Worm (Caenorhabditis elegans) whole organism, L4/young adult: ENCODE measurements around the gene twk-36.
A peak's percentile ranks its signal among the peaks of the same experiment; 100 is the strongest.

Experiments used
- W03F9.2 ChIP-seq: fragments of 150-350 bp; optimal IDR thresholded peaks from 2 replicates; lab custom pipeline; 2014; ENCODE audit warnings: missing biosample characterization, missing genetic modification characterization
- dao-5 ChIP-seq: sonication (generic microtip); optimal IDR thresholded peaks from 2 replicates; lab custom pipeline; 2016; ENCODE audit warnings: missing genotype, missing genetic modification characterization, moderate library complexity, missing compliant biosample characterization
- him-1 ChIP-seq: sonication (generic microtip); optimal IDR thresholded peaks from 2 replicates; lab custom pipeline; 2016; ENCODE audit warnings: missing genotype, missing genetic modification reagents, missing genetic modification characterization, missing compliant biosample characterization

Gene twk-36

DNA sequence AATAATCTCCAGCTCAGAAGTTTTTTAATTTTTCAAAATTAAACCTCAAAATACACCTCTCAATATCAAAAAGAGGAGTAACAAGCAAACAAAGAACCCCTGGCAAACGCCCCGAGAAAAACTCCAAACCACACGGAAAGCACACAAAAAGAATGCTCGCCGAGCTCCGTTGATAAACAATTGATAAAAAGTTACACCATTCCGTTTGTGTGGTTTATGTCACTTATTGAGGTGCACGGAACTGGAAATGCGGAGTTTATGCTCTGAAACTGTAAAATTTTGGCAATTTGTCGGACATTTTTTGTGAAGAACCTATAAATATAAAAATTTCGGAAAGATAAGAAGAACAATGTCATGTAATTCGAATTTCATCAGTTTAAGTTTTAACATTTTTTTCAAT is 5.5 kb upstream of the twk-36 start:
- TF ChIP-seq dao-5 (tag; lab: Kevin White, UChicago): no peak
- no peak for TF ChIP-seq W03F9.2 (tag; lab: Kevin White, UChicago)
- TF ChIP-seq him-1 (tag; lab: Kevin White, UChicago): no peak

DNA sequence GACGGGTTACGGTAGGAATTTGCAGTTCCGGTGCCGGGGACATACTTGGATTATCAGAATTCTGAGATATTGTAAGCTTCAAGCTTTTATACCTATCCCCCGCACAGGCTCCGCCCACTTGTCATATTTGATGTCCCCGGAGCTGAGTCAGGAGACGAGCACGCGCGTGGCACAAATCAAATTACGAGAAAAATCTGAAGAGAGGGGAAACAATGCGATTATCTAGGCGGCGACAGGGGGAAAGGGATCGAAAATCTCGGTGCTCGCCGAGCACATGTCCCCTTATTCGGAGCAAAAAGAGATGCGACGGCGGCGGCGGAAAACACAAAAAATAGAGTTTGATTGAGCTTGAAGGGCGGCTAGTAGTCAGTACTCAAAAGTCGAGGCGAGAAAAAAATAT is 2.3 kb upstream of the twk-36 start, which contains the start of gene R12G8.1:
Gene R12G8.1 (minus strand): TSS at position 63 of the 400 bp plus-strand sequence.
- peak; percentile 8 for TF ChIP-seq him-1 (tag; lab: Kevin White, UChicago)
- TF ChIP-seq dao-5 (tag; lab: Kevin White, UChicago): no peak
- TF ChIP-seq W03F9.2 (tag; lab: Kevin White, UChicago): no peak

DNA sequence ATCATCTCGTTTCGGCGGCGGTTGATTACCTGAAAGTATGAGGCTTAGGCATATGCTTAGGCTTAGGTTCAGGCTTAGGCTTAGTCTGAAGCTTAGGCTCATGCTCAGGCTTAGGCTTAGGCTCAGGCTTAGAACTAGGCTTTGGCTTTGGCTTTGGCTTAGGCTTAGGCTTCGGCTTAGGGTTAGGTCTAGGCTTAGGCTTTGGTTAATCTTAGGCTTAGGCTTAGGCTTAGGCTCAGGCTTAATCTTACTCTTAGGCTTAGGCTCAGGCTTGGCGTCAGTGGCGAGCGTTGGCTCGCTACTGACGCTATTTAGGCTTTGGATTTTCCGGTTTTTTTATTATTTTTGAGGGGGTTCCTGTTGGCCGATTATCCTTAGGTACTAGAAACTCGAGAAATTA is 3.1 kb downstream of the twk-36 start:
- TF ChIP-seq dao-5 (tag; lab: Kevin White, UChicago) (no peak), W03F9.2 (tag; lab: Kevin White, UChicago) (no peak), him-1 (tag; lab: Kevin White, UChicago) (no peak)

DNA sequence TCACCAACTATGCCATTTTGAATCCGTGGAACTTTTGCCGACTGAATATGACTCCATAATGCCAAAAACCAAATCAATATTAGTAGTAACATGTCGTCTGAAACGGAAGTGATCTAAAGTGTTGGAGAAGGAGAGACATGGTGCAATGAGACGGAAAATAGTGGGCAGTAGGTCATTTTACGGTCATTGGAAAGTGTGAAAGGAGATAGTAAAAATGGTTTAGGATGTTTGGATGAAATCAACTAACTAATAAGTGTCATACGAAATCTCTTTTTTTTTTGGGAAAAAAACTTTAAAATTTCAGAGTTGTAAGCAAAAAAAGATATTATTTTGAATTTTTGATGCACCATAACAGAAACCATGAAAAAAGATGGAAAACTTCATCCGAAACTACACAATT is 7.1 kb downstream of the twk-36 start, which contains the start of gene cutl-4:
Gene cutl-4 (minus strand): TSS at position 101 of the 400 bp plus-strand sequence.
- TF ChIP-seq him-1 (tag; lab: Kevin White, UChicago): no peak
- TF ChIP-seq dao-5 (tag; lab: Kevin White, UChicago): no peak

DNA sequence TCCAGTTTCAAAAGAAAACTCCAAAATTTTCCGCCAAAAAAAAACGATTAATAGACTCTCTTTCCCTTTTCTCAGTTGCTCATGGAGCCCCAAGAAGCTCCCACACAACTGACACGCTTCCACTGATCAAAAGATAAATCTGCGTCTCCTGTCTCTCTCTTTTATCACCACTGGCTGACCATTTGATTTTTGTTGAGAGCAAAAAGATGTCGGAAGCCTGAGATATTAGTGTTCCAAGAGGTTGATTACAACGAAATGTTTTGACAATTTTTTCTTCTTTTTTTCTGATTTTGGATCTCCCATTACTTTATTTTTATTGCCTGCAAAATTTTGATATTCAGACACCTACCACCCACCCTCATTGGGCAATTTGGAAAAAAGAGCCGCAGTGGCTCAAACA is 14.3 kb downstream of the twk-36 start, which contains the start of gene twk-42:
Gene twk-42 (minus strand): TSS at position 101 of the 400 bp plus-strand sequence.
- TF ChIP-seq W03F9.2 (tag; lab: Kevin White, UChicago): no peak
- no peak for TF ChIP-seq dao-5 (tag; lab: Kevin White, UChicago)
- TF ChIP-seq him-1 (tag; lab: Kevin White, UChicago): no peak

DNA sequence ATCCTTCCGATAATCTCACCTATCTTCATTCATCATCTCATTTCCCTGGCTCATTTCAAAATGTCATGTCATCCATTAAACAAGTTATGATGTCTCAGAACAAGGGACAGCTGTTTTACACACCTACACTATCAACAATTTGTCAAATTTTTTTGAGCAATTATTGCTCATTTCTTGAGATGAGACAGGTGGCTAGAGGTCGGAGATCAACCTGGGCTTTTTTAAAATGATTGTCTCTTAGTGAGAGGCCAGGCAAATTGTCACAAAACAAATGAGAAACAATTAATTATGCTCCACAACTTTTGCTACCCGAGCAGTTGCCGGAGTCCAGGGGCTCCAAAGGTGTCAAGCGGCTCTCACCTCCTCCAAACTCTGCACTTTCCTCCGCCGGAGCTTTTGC is 18.1 kb downstream of the twk-36 start:
- TF ChIP-seq W03F9.2 (tag; lab: Kevin White, UChicago): no peak
- TF ChIP-seq dao-5 (tag; lab: Kevin White, UChicago): no peak
- no peak for TF ChIP-seq him-1 (tag; lab: Kevin White, UChicago)

DNA sequence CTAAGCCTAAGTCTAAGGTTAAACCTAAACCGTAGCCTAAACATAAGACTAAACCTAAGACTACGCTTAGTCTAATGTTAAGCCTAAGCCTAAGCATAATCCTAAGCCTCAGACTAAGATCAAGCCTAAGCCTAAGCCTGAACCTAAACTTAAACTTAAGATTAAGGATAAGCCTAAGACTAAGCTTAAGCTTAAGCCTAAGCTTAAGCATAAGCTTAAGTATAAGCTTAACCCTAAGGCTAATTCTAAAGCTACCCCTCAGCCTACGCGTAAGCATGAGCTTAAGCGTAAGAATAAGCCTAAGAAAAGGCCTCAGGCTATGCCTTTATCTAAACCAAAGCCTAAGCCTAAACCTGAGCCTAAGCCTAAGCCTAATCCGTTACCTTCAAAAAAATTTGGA is 18.5 kb downstream of the twk-36 start:
- TF ChIP-seq him-1 (tag; lab: Kevin White, UChicago) (no peak), W03F9.2 (tag; lab: Kevin White, UChicago) (no peak), dao-5 (tag; lab: Kevin White, UChicago) (no peak)

DNA sequence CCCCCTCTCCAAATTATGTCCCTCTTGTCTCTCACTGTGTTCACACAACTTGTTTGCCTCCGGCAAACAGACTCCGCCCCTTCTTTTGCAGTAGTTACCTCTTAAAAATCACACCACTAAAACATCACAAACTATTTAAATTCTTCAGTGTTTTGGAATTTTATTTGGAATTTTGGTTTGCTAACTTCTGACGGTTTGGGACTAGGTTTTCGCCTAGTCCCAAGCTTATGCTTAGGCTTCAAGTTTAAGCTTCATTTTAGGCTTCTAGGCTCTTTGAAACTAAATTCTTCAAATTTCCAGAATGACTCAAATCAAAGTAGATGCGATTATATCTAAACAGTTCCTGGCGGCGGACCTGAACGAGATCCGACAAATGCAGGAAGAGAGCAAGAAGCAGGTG is 22.2 kb downstream of the twk-36 start, which contains the start of gene fat-5:
Gene fat-5 (plus strand): TSS at position 301 of the 400 bp plus-strand sequence.
- TF ChIP-seq him-1 (tag; lab: Kevin White, UChicago) (no peak), dao-5 (tag; lab: Kevin White, UChicago) (no peak), W03F9.2 (tag; lab: Kevin White, UChicago) (no peak)

DNA sequence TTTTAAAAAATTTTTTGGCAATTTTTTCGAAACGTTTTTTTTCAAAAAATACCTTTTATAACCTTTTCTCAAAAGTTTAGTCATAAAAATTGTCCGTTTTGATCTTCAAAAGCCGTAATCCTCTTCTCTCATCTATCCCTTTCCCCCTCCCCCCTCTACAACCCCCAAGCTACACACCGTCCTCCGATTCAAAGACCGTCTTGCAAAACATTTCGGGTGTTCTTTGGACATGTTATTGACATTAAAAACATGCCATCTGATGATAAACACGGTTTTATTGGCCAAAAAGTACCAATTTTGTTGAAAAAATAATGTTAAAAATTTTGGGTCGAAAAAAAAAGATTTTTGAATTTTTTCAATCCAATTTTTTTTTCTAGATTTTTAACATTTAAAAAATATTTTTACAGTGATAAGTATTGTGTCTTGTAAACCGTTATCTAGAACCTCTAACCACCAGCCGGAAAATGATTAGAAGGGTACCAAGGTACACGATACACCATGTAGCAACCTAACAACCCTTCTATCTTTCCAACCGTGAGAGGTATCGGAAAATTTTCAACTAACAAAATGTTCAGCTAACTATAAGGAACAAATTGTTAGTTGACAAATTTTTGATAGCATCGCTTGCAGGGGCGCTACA is 23.6 kb downstream of the twk-36 start:
- no peak for TF ChIP-seq W03F9.2 (tag; lab: Kevin White, UChicago)
- no peak for TF ChIP-seq dao-5 (tag; lab: Kevin White, UChicago)
- no peak for TF ChIP-seq him-1 (tag; lab: Kevin White, UChicago)

DNA sequence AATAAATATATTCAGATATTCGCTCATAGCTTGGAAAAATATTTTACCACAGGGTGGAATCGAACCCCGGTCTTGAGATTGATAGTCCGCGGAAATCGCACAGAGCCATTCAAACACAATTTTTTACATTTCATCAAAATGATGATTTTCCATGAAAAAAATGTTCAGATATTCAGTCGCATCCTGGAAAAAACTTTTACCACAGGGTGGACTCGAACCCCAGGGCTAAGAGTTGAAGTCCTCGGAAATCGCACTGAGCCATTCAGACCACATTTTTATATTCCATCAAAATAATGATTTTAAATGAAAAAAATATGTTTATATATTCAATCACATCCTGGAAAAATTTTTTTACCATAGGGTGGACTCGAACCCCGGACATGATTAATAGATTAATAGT is 24.3 kb downstream of the twk-36 start:
- TF ChIP-seq him-1 (tag; lab: Kevin White, UChicago): no peak
- TF ChIP-seq dao-5 (tag; lab: Kevin White, UChicago): no peak
- no peak for TF ChIP-seq W03F9.2 (tag; lab: Kevin White, UChicago)

DNA sequence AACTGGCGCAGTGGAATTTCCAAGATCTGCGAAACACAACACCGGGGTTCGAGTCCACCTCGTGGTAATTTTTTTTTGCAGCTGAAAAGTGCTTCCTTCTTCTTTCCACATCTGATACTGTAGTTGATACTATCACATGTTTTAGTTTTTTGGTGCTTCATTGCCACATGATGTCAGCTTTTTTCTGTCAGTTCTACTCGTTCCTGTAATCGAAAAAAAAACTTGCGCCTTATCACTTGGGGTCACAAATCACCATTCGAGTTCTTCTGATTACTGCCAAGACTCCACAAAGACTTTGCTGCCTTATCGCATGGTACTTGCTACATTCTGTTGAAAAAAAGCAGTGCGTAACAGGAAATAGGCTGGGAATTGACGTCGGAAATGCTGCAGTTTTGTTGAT is 25.1 kb downstream of the twk-36 start:
- TF ChIP-seq W03F9.2 (tag; lab: Kevin White, UChicago) (no peak), dao-5 (tag; lab: Kevin White, UChicago) (no peak), him-1 (tag; lab: Kevin White, UChicago) (no peak)

DNA sequence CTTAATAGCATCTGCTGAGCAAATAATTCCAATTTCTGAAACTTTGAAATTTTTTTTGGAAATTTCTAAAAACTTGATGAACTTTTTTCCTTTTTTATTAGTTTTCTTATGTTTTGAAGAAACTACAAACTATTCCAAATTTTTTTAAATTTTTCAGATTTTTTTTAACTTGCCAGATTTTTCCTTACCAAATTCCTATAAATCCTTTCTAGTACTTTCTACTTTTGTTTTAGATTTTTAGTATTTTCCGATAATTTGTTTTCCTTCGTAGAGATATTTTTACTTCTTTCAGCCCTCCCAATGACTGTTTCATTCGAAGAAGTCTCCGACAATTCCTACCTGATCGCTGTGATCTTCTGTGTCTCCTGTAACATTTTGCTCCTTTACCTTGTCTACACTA is 28.2 kb downstream of the twk-36 start, which contains the start of gene str-77:
Gene str-77 (plus strand): TSS at position 301 of the 400 bp plus-strand sequence.
- TF ChIP-seq him-1 (tag; lab: Kevin White, UChicago) (no peak), W03F9.2 (tag; lab: Kevin White, UChicago) (no peak), dao-5 (tag; lab: Kevin White, UChicago) (no peak)

DNA sequence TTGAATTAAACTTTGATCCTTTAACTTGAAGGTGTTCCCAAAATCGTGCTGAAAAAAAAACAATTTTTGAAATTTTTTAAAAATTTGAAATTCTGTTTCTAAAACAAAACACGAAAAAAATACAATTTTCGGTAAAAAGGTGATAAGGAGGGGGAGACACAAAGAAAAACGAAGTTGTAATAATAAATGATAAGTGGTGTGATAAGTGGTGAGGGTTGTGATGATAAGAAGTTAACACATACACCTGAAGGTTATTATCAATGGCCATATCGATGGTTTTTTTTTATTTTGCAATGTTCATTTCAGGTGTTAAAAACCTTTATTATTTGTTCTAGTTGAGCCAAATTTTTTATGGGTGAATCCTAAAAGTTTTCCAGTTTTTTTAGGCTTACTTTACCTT is 32.5 kb downstream of the twk-36 start, which contains the start of gene twk-33:
Gene twk-33 (minus strand): TSS at position 48 of the 400 bp plus-strand sequence.
- no peak for TF ChIP-seq him-1 (tag; lab: Kevin White, UChicago)
- no peak for TF ChIP-seq W03F9.2 (tag; lab: Kevin White, UChicago)
- TF ChIP-seq dao-5 (tag; lab: Kevin White, UChicago): no peak

DNA sequence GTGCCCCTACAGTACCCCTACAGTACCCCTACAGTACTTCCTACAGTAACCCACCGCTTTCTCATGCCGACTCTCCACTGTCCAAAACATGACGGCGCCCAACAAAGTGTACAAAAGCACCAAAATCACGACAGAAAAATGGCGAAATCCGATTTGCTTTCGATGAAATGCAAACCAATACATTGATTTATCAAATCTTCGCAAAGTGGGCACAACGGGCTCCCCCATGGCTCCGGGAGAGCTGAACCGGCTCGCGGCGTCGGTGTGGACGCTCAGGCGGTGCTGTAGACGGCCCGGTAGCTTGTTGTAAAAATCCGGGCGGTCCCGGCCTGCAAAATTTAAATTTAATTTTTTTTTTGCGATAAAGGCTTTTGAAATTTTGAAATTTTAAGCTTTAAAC is 34.5 kb downstream of the twk-36 start:
- TF ChIP-seq dao-5 (tag; lab: Kevin White, UChicago) (no peak), him-1 (tag; lab: Kevin White, UChicago) (no peak), W03F9.2 (tag; lab: Kevin White, UChicago) (no peak)
